Fruit fly (Drosophila melanogaster): ENCODE results near the gene GILT1.

Gene GILT1

DNA sequence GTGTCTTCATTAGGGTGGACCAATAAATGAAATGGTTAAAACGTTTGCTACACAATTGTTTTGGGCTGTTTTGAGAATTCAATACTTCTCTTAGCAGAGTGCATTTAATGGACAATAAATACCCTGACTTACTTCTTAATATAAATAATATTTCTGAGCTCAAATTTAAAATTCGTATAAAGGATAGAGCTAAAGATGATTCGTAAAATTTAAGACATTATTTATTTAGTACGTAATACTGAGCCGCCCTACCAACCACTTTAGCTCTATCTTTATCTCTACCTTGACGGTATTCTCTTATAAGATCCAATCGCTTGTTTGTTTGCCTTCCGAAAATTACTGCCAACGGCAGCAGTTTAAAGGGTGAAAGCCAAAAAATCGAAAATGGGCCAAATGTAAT lies 32.0 kb upstream of the GILT1 start (continued):
- TF ChIP-seq CG10321 (GFP tag; IDR thresholded peaks at IDR 0.05) (peak; percentile 62; the same call in 1 of the 2 replicates), ATbp (GFP tag; optimal IDR thresholded peaks at IDR 0.05) (peak; percentile 71), Xbp1 (GFP tag; optimal IDR thresholded peaks at IDR 0.05) (peak; percentile 77), BtbVII (GFP tag; optimal IDR thresholded peaks at IDR 0.05) (peak; percentile 60), onecut (GFP tag; IDR thresholded peaks at IDR 0.05) (peak; percentile 47), Atf6 (GFP tag; IDR thresholded peaks at IDR 0.05) (peak; percentile 85), CG12769 (tag; optimal IDR thresholded peaks at IDR 0.05) (peak; percentile 82), CG11093 (GFP tag; IDR thresholded peaks at IDR 0.05) (no peak), Oaz (GFP tag; IDR thresholded peaks at IDR 0.05) (peak; percentile 44; the same call in 1 of the 2 replicates), CG1647 (GFP tag; optimal IDR thresholded peaks at IDR 0.05) (no peak), CG3065 (GFP tag; optimal IDR thresholded peaks at IDR 0.05) (peak; percentile 33), disco-r (GFP tag; optimal IDR thresholded peaks at IDR 0.05) (no peak), CG4360 (GFP tag; IDR thresholded peaks at IDR 0.05) (no peak), tin (GFP tag; optimal IDR thresholded peaks at IDR 0.05) (peak; percentile 32), CG6765 (GFP tag; optimal IDR thresholded peaks at IDR 0.05) (peak; percentile 69), CG15514 (GFP tag; optimal IDR thresholded peaks at IDR 0.05) (peak; percentile 49), Ssrp (tag; optimal IDR thresholded peaks at IDR 0.05) (peak; percentile 86), CG9215 (GFP tag; IDR thresholded peaks at IDR 0.05) (peak; percentile 39; the same call in 1 of the 2 replicates), dati (GFP tag; IDR thresholded peaks at IDR 0.05) (no peak; the same call in 1 of the 2 replicates), z (GFP tag; IDR thresholded peaks at IDR 0.05) (no peak), Side (GFP tag; optimal IDR thresholded peaks at IDR 0.05) (peak; percentile 44), vfl (GFP tag; optimal IDR thresholded peaks at IDR 0.05) (peak; percentile 20), CG8944 (GFP tag; optimal IDR thresholded peaks at IDR 0.05) (peak; percentile 24), pum (GFP tag; optimal IDR thresholded peaks at IDR 0.05) (peak; percentile 29), CG3838 (GFP tag; optimal IDR thresholded peaks at IDR 0.05) (peak; percentile 62), jigr1 (GFP tag; IDR thresholded peaks at IDR 0.05) (no peak), unpg (GFP tag; optimal IDR thresholded peaks at IDR 0.05) (peak; percentile 93), CG8924 (tag; optimal IDR thresholded peaks at IDR 0.05) (peak; percentile 89), nmo (GFP tag; optimal IDR thresholded peaks at IDR 0.05) (peak; percentile 70), CG10654 (GFP tag; optimal IDR thresholded peaks at IDR 0.05) (peak; percentile 64), CG11696 (GFP tag; IDR thresholded peaks at IDR 0.05) (peak; percentile 75), gsb (GFP tag; IDR thresholded peaks at IDR 0.05) (peak; percentile 39; the same call in 1 of the 2 replicates), CG15073 (GFP tag; optimal IDR thresholded peaks at IDR 0.05) (no peak), pita (GFP tag; optimal IDR thresholded peaks at IDR 0.05) (no peak), ro (GFP tag; IDR thresholded peaks at IDR 0.05) (no peak), CG4404 (GFP tag; IDR thresholded peaks at IDR 0.05) (0 out of 2 replicates have a peak, but pooled peaks have one; percentile 35), CG12659 (GFP tag; optimal IDR thresholded peaks at IDR 0.05) (peak; percentile 87), ac (GFP tag; optimal IDR thresholded peaks at IDR 0.05) (peak; percentile 8), kay (GFP tag; optimal IDR thresholded peaks at IDR 0.05) (peak; percentile 23), CG6254 (GFP tag; optimal IDR thresholded peaks at IDR 0.05) (peak; percentile 55), CG4730 (GFP tag; IDR thresholded peaks at IDR 0.05) (peak; percentile 55), CG12299 (tag; optimal IDR thresholded peaks at IDR 0.05) (peak; percentile 88), sd (tag; optimal IDR thresholded peaks at IDR 0.05) (peak; percentile 55), Doc3 (GFP tag; IDR thresholded peaks at IDR 0.05; ENCODE audit: partially characterized antibody) (no peak), vvl (GFP tag; IDR thresholded peaks at IDR 0.05) (peak; percentile 88), CG10147 (GFP tag; optimal IDR thresholded peaks at IDR 0.05) (peak; percentile 70), kni (GFP tag; optimal IDR thresholded peaks at IDR 0.05) (no peak), CG14014 (GFP tag; IDR thresholded peaks at IDR 0.05) (peak; percentile 86), sqz (GFP tag; optimal IDR thresholded peaks at IDR 0.05) (peak; percentile 42), btn (GFP tag; optimal IDR thresholded peaks at IDR 0.05) (no peak), Vsx1 (GFP tag; optimal IDR thresholded peaks at IDR 0.05) (peak; percentile 75)
